Worm (Caenorhabditis elegans): ENCODE data around the gene hsp-3.

- no peak for TF ChIP-seq him-1 (tag; optimal IDR thresholded peaks at IDR 0.05)
- TF ChIP-seq W03F9.2 (tag; optimal IDR thresholded peaks at IDR 0.05), result no peak
- TF ChIP-seq dao-5 (tag; optimal IDR thresholded peaks at IDR 0.05), result no peak
Observed at ce11 chrX:6040435-6041093, 51.4 kb downstream of the hsp-3 start.

All from whole organism, L4/young adult.